Fruit fly (Drosophila melanogaster) whole organism, prepupa: ENCODE measurements around the gene Lerp.
A peak's percentile ranks its signal among the peaks of the same experiment; 100 is the strongest.

ENCODE experiments used
- CG10669 ChIP-seq: fragments of 200-800 bp; sonication (Bioruptor generic); optimal IDR thresholded peaks from 3 replicates; lab custom pipeline; 2018; ENCODE audit warnings: missing biosample characterization, mild to moderate bottlenecking, missing genetic modification characterization, moderate library complexity
- CG11294 ChIP-seq: fragments of 200-800 bp; sonication (Bioruptor generic); IDR thresholded peaks from 2 replicates; pipeline ENCODE4 v1.3.6; 2022; ENCODE audit warnings: missing biosample characterization, missing genetic modification characterization
- CG11902 ChIP-seq: fragments of 200-800 bp; sonication (Bioruptor generic); optimal IDR thresholded peaks from 3 replicates; lab custom pipeline; 2016; ENCODE audit warnings: missing biosample characterization, missing genetic modification characterization
- CG15336 ChIP-seq: fragments of 200-800 bp; sonication (Bioruptor generic); IDR thresholded peaks from 2 replicates; pipeline ENCODE4 v1.3.6; 2022; ENCODE audit warnings: missing biosample characterization, missing genetic modification characterization
- CG16779 ChIP-seq: fragments of 200-800 bp; sonication (Bioruptor generic); optimal IDR thresholded peaks from 3 replicates; lab custom pipeline; 2017; ENCODE audit warnings: missing biosample characterization, mild to moderate bottlenecking, missing genetic modification characterization
- CG3032 ChIP-seq: fragments of 200-800 bp; optimal IDR thresholded peaks from 2 replicates; lab custom pipeline; 2019; ENCODE audit warnings: missing biosample characterization, mild to moderate bottlenecking, missing genetic modification characterization, moderate library complexity
- CG31627 ChIP-seq: fragments of 200-800 bp; sonication (Bioruptor generic); optimal IDR thresholded peaks from 3 replicates; lab custom pipeline; 2016; ENCODE audit warnings: missing biosample characterization, missing genetic modification characterization
- CG34406 ChIP-seq: fragments of 200-800 bp; sonication (Bioruptor generic); optimal IDR thresholded peaks from 3 replicates; lab custom pipeline; 2016; ENCODE audit warnings: missing biosample characterization, missing genetic modification characterization
- CG3919 ChIP-seq: fragments of 200-800 bp; sonication (Bioruptor generic); optimal IDR thresholded peaks from 3 replicates; lab custom pipeline; 2016; ENCODE audit warnings: missing biosample characterization, missing genetic modification characterization
- CG4318 ChIP-seq: fragments of 200-800 bp; sonication (Bioruptor generic); optimal IDR thresholded peaks from 3 replicates; lab custom pipeline; 2017; ENCODE audit warnings: missing biosample characterization, mild to moderate bottlenecking, missing genetic modification characterization
- CG6163 ChIP-seq: fragments of 200-800 bp; sonication (Bioruptor generic); IDR thresholded peaks from 3 replicates; pipeline ENCODE4 v1.3.6; 2022; ENCODE audit warnings: missing biosample characterization, missing genetic modification characterization
- CG7368 ChIP-seq: fragments of 200-800 bp; sonication (Bioruptor generic); optimal IDR thresholded peaks from 3 replicates; lab custom pipeline; 2016; ENCODE audit warnings: missing biosample characterization, missing genetic modification characterization
- CG8119 ChIP-seq: fragments of 200-800 bp; sonication (Bioruptor generic); IDR thresholded peaks from 3 replicates; pipeline ENCODE4 v1.3.6; 2022; ENCODE audit warnings: missing biosample characterization, missing genetic modification characterization
- CG8319 ChIP-seq: fragments of 200-800 bp; sonication (Bioruptor generic); optimal IDR thresholded peaks from 3 replicates; lab custom pipeline; 2016; ENCODE audit warnings: missing biosample characterization, missing genetic modification characterization
- CG8632 ChIP-seq: fragments of 200-800 bp; sonication (Bioruptor generic); optimal IDR thresholded peaks from 3 replicates; lab custom pipeline; 2016; ENCODE audit warnings: missing biosample characterization, missing genetic modification characterization
- CG9139 ChIP-seq: fragments of 200-800 bp; sonication (Bioruptor generic); optimal IDR thresholded peaks from 3 replicates; lab custom pipeline; 2017; ENCODE audit warnings: missing biosample characterization, mild to moderate bottlenecking, missing genetic modification characterization
- Eip78C ChIP-seq: fragments of 200-800 bp; sonication (Bioruptor generic); peaks from one replicate; lab custom pipeline; 2016; ENCODE audit warnings: missing biosample characterization, missing genetic modification characterization
- Ets96B ChIP-seq: fragments of 200-800 bp; optimal IDR thresholded peaks from 2 replicates; lab custom pipeline; 2019; ENCODE audit warnings: missing biosample characterization, mild to moderate bottlenecking, missing genetic modification characterization, moderate library complexity
- Gug ChIP-seq: fragments of 200-800 bp; sonication (Bioruptor generic); IDR thresholded peaks from 2 replicates; pipeline ENCODE4 v1.3.6; 2022; ENCODE audit warnings: missing biosample characterization, missing genetic modification characterization
- Hr38 ChIP-seq: sonication (Bioruptor generic); optimal IDR thresholded peaks from 2 replicates; lab custom pipeline; 2016; ENCODE audit warnings: missing biosample characterization, missing genetic modification characterization
- Lpt ChIP-seq: fragments of 200-800 bp; sonication (Bioruptor generic); optimal IDR thresholded peaks from 3 replicates; lab custom pipeline; 2016; ENCODE audit warnings: missing biosample characterization, missing genetic modification characterization
- Met ChIP-seq: fragments of 200-800 bp; sonication (Bioruptor generic); optimal IDR thresholded peaks from 3 replicates; lab custom pipeline; 2016; ENCODE audit warnings: missing biosample characterization, missing genetic modification characterization
- Smox ChIP-seq: fragments of 200-800 bp; sonication (Bioruptor generic); optimal IDR thresholded peaks from 3 replicates; lab custom pipeline; 2016; ENCODE audit warnings: missing biosample characterization, missing genetic modification characterization
- Sox102F ChIP-seq: fragments of 200-800 bp; sonication (Bioruptor generic); optimal IDR thresholded peaks from 2 replicates; lab custom pipeline; 2016; ENCODE audit warnings: missing biosample characterization, mild to moderate bottlenecking, missing genetic modification characterization
- achi ChIP-seq: fragments of 200-800 bp; sonication (Bioruptor generic); optimal IDR thresholded peaks from 3 replicates; lab custom pipeline; 2016; ENCODE audit warnings: missing biosample characterization, missing genetic modification characterization
- acj6 ChIP-seq: fragments of 200-800 bp; sonication (Bioruptor generic); optimal IDR thresholded peaks from 3 replicates; lab custom pipeline; 2016; ENCODE audit warnings: missing biosample characterization, missing genetic modification characterization
- cyc ChIP-seq: fragments of 200-800 bp; sonication (Bioruptor generic); optimal IDR thresholded peaks from 3 replicates; lab custom pipeline; 2016; ENCODE audit warnings: missing biosample characterization, missing genetic modification characterization
- dac ChIP-seq: fragments of 200-800 bp; sonication (Bioruptor generic); optimal IDR thresholded peaks from 2 replicates; lab custom pipeline; 2017; ENCODE audit warnings: missing biosample characterization, mild to moderate bottlenecking, missing genetic modification characterization
- dsx ChIP-seq: fragments of 200-800 bp; optimal IDR thresholded peaks from 3 replicates; lab custom pipeline; 2019; ENCODE audit warnings: missing biosample characterization, mild to moderate bottlenecking, missing genetic modification characterization, moderate library complexity; ENCODE audit not compliant: poor library complexity, severe bottlenecking
- eg ChIP-seq: fragments of 200-800 bp; sonication (Bioruptor generic); IDR thresholded peaks from 3 replicates; pipeline ENCODE4 v1.3.6; 2022; ENCODE audit warnings: missing biosample characterization, missing genetic modification characterization
- net ChIP-seq: fragments of 200-800 bp; sonication (Bioruptor generic); optimal IDR thresholded peaks from 3 replicates; lab custom pipeline; 2016; ENCODE audit warnings: missing biosample characterization, missing genetic modification characterization
- salr ChIP-seq, 2 experiments: fragments of 200-800 bp; sonication (Bioruptor generic); optimal IDR thresholded peaks; 3 replicates each; lab custom pipeline; 2016 to 2018; ENCODE audit warnings: missing biosample characterization in 2 of 2, missing genetic modification characterization in 2 of 2, mild to moderate bottlenecking in 1 of 2
- spab ChIP-seq: fragments of 200-800 bp; sonication (Bioruptor generic); optimal IDR thresholded peaks from 2 replicates; lab custom pipeline; 2017; ENCODE audit warnings: missing biosample characterization, mild to moderate bottlenecking, missing genetic modification characterization, missing genetic modification reagents
- ss ChIP-seq, 2 experiments: fragments of 200-800 bp; sonication (Bioruptor generic); optimal IDR thresholded peaks; 2 replicates in 1 of 2; 3 replicates in 1 of 2; lab custom pipeline; 2017 to 2018; ENCODE audit warnings: mild to moderate bottlenecking in 2 of 2, missing biosample characterization in 2 of 2, missing genetic modification characterization in 2 of 2, moderate library complexity in 1 of 2
- svp ChIP-seq: fragments of 200-800 bp; sonication (Bioruptor generic); peaks from one replicate; lab custom pipeline; 2016; ENCODE audit warnings: missing biosample characterization, missing genetic modification characterization
- topi ChIP-seq: fragments of 200-800 bp; sonication (Bioruptor generic); optimal IDR thresholded peaks from 3 replicates; lab custom pipeline; 2016; ENCODE audit warnings: missing biosample characterization, missing genetic modification characterization
- vri ChIP-seq: fragments of 200-800 bp; sonication (Bioruptor generic); optimal IDR thresholded peaks from 3 replicates; lab custom pipeline; 2016; ENCODE audit warnings: missing biosample characterization, mild to moderate bottlenecking, missing genetic modification characterization

The Lerp gene

DNA sequence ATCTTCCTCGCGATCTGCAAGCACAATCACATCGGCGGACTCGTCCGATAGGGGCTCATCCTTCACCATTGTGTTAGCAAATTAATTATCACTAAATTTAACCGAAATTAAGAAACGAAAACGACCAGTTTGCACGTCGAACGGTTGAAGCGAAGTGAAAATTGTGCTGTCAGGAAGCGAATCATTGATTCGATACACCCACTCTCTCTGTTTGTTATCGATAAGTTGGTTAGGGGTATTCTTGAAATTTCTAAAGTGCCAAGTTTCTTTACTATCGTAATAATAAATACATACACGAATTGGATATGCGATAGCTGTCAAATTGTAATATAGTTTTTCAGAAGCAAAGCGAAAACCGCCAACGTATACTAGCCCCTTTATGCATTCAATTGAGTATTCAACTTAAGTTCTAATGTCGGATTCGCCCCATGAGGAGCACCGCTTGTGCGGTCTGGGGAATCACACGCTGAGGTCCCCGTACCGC is 12.7 kb upstream of the Lerp start, which contains the start of gene Rb97D (continued):
- TF ChIP-seq Hr38 (GFP tag; lab: Kevin White, UChicago) (no peak), topi (GFP tag; lab: Kevin White, UChicago) (peak; percentile 72), CG8632 (GFP tag; lab: Kevin White, UChicago) (peak; percentile 31), ss (GFP tag; optimal IDR thresholded peaks at IDR 0.05; lab: Kevin White, UChicago) (peak; percentile 42 to 48), spab (GFP tag; lab: Kevin White, UChicago) (no peak), cyc (peak; percentile 53), Sox102F (GFP tag; lab: Kevin White, UChicago) (peak; percentile 52), CG16779 (tag; lab: Kevin White, UChicago) (no peak), dac (GFP tag; lab: Kevin White, UChicago) (peak; percentile 12), Smox (no peak), CG34406 (GFP tag; lab: Kevin White, UChicago) (peak; percentile 34), CG7368 (GFP tag; lab: Kevin White, UChicago) (no peak), acj6 (GFP tag; lab: Kevin White, UChicago) (peak; percentile 72), CG9139 (GFP tag; lab: Kevin White, UChicago) (peak; percentile 21), CG4318 (GFP tag; lab: Kevin White, UChicago) (no peak), CG15336 (peak; percentile 60), CG11294 (GFP tag; lab: Robert Waterston, UW) (no peak; the same call in 1 of the 2 replicates), CG31627 (peak; percentile 78), achi (GFP tag; lab: Kevin White, UChicago) (peak; percentile 90)

dm6 chr3R:26871852-26872251 is 8.9 kb upstream of the Lerp start, which contains the start of gene SPARC:
Gene SPARC, minus strand, starts transcription at chr3R:26871995.
- TF ChIP-seq Gug (GFP tag; lab: Robert Waterston, UW) (no peak), CG6163 (GFP tag; lab: Robert Waterston, UW) (0 out of 3 replicates have a peak, but pooled peaks have one; percentile 16), eg (GFP tag; lab: Robert Waterston, UW) (peak; percentile 43; the same call in 1 of the 3 replicates)

dm6 chr3R:26871061-26871460 is 8.1 kb upstream of the Lerp start:
- TF ChIP-seq svp (GFP tag; lab: Kevin White, UChicago) (peak; percentile 85), CG8319 (no peak)

DNA sequence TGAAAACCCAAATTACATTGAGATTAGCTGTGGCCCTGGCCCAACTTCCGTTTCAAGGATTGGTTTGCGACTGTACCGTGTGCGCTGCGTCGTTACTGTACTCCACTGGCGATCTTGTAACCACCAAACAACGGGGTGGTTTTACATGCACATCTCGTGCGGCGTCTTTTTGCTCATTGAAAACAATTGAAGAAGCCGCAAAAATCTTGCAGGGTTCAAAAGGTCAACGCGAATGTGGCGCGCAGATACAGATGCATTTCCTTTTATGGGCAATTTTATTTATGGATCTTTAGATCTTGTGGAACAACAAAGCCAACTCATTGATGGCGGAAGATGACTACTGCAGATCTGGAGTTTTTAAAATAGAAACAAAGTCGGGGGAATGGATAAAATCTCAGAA is 7.6 kb upstream of the Lerp start:
- no peak for TF ChIP-seq Sox102F (GFP tag; lab: Kevin White, UChicago)
- TF ChIP-seq Lpt (GFP tag; lab: Kevin White, UChicago): no peak
- TF ChIP-seq CG11902 (GFP tag; lab: Kevin White, UChicago): no peak
- no peak for TF ChIP-seq Hr38 (GFP tag; lab: Kevin White, UChicago)
- TF ChIP-seq CG3919: no peak
- TF ChIP-seq svp (GFP tag; lab: Kevin White, UChicago): peak; percentile 55
- TF ChIP-seq eg (GFP tag; lab: Robert Waterston, UW): no peak
- TF ChIP-seq acj6 (GFP tag; lab: Kevin White, UChicago): no peak
- TF ChIP-seq CG34406 (GFP tag; lab: Kevin White, UChicago): no peak
- TF ChIP-seq CG10669 (GFP tag; lab: Kevin White, UChicago): no peak
- no peak for TF ChIP-seq topi (GFP tag; lab: Kevin White, UChicago)
- no peak for TF ChIP-seq CG16779 (tag; lab: Kevin White, UChicago)
- no peak for TF ChIP-seq CG31627
- no peak for TF ChIP-seq CG7368 (GFP tag; lab: Kevin White, UChicago)
- no peak for TF ChIP-seq CG8319
- no peak for TF ChIP-seq CG9139 (GFP tag; lab: Kevin White, UChicago)
- TF ChIP-seq Eip78C (GFP tag; lab: Kevin White, UChicago): peak; percentile 17

dm6 chr3R:26869431-26869830 is 6.5 kb upstream of the Lerp start:
- TF ChIP-seq dsx (GFP tag; lab: Kevin White, UChicago) (no peak), eg (GFP tag; lab: Robert Waterston, UW) (no peak), salr (GFP tag; optimal IDR thresholded peaks at IDR 0.05; lab: Kevin White, UChicago) (no peak), Met (GFP tag; lab: Kevin White, UChicago) (no peak), vri (GFP tag; lab: Kevin White, UChicago) (no peak), CG3032 (tag; lab: Kevin White, UChicago) (no peak), Smox (no peak), CG6163 (GFP tag; lab: Robert Waterston, UW) (no peak), topi (GFP tag; lab: Kevin White, UChicago) (no peak), net (GFP tag; lab: Kevin White, UChicago) (no peak), CG7368 (GFP tag; lab: Kevin White, UChicago) (no peak), Ets96B (tag; lab: Kevin White, UChicago) (no peak), CG8119 (GFP tag; lab: Robert Waterston, UW) (no peak), CG8632 (GFP tag; lab: Kevin White, UChicago) (no peak)
- TF ChIP-seq, all 60 proteins: peak for 0
